Fruit fly (Drosophila melanogaster) whole organism, embryonic: ENCODE measurements around the gene CG2608.
A peak's percentile ranks its signal among the peaks of the same experiment; 100 is the strongest.

Experiments used
- CG11247 ChIP-seq: fragments of 200-800 bp; sonication (Bioruptor generic); IDR thresholded peaks from 2 replicates; pipeline ENCODE4 v1.3.6; 2022; ENCODE audit warnings: missing biosample characterization, missing genetic modification characterization
- CG12219 ChIP-seq: fragments of 200-800 bp; sonication (Bioruptor generic); optimal IDR thresholded peaks from 3 replicates; lab custom pipeline; 2018; ENCODE audit warnings: missing biosample characterization, mild to moderate bottlenecking, missing genetic modification characterization
- CG12744 ChIP-seq: fragments of 200-800 bp; sonication (Bioruptor generic); optimal IDR thresholded peaks from 2 replicates; lab custom pipeline; 2016; ENCODE audit warnings: missing biosample characterization, missing genetic modification characterization
- CG13894 ChIP-seq: fragments of 200-800 bp; sonication (Bioruptor generic); optimal IDR thresholded peaks from 3 replicates; lab custom pipeline; 2018; ENCODE audit warnings: missing biosample characterization, mild to moderate bottlenecking, missing genetic modification characterization, moderate library complexity
- CG17912 ChIP-seq: fragments of 200-800 bp; sonication (Bioruptor generic); optimal IDR thresholded peaks from 2 replicates; lab custom pipeline; 2018; ENCODE audit warnings: missing biosample characterization, mild to moderate bottlenecking, missing genetic modification characterization
- CG30020 ChIP-seq: fragments of 200-800 bp; optimal IDR thresholded peaks from 2 replicates; lab custom pipeline; 2019; ENCODE audit warnings: missing biosample characterization, mild to moderate bottlenecking, missing genetic modification characterization, moderate library complexity
- CG33213 ChIP-seq: fragments of 200-800 bp; sonication (Bioruptor generic); optimal IDR thresholded peaks from 3 replicates; lab custom pipeline; 2016; ENCODE audit warnings: missing biosample characterization, missing genetic modification characterization
- CG4424 ChIP-seq: fragments of 200-800 bp; sonication (Bioruptor generic); optimal IDR thresholded peaks from 3 replicates; lab custom pipeline; 2016; ENCODE audit warnings: missing biosample characterization, missing genetic modification characterization
- CG4820 ChIP-seq: fragments of 200-800 bp; sonication (Bioruptor generic); optimal IDR thresholded peaks from 3 replicates; lab custom pipeline; 2016; ENCODE audit warnings: missing biosample characterization, missing genetic modification characterization
- CG4854 ChIP-seq: fragments of 200-800 bp; sonication (Bioruptor generic); optimal IDR thresholded peaks from 2 replicates; lab custom pipeline; 2016; ENCODE audit warnings: missing biosample characterization, missing genetic modification characterization, inconsistent platforms
- CG6813 ChIP-seq: fragments of 200-800 bp; sonication (Bioruptor generic); optimal IDR thresholded peaks from 2 replicates; lab custom pipeline; 2017; ENCODE audit warnings: missing biosample characterization, missing genetic modification characterization, mild to moderate bottlenecking, moderate library complexity, missing genetic modification reagents
- CG6854 ChIP-seq: fragments of 200-800 bp; sonication (Bioruptor generic); optimal IDR thresholded peaks from 3 replicates; lab custom pipeline; 2017; ENCODE audit warnings: missing biosample characterization, mild to moderate bottlenecking, missing genetic modification characterization
- CG7786 ChIP-seq: fragments of 200-800 bp; sonication (Bioruptor generic); optimal IDR thresholded peaks from 2 replicates; lab custom pipeline; 2016; ENCODE audit warnings: missing biosample characterization, missing genetic modification characterization
- CG8281 ChIP-seq: fragments of 200-800 bp; sonication (Bioruptor generic); optimal IDR thresholded peaks from 2 replicates; lab custom pipeline; 2018; ENCODE audit warnings: missing biosample characterization, mild to moderate bottlenecking, missing genetic modification characterization, moderate library complexity
- CG8924 ChIP-seq: fragments of 200-800 bp; optimal IDR thresholded peaks from 3 replicates; lab custom pipeline; 2019; ENCODE audit warnings: missing biosample characterization, mild to moderate bottlenecking, missing genetic modification characterization, moderate library complexity
- CG9797 ChIP-seq: fragments of 200-800 bp; sonication (Bioruptor generic); optimal IDR thresholded peaks from 3 replicates; lab custom pipeline; 2018; ENCODE audit warnings: missing biosample characterization, mild to moderate bottlenecking, missing genetic modification characterization
- CTCF ChIP-seq: fragments of 200-800 bp; sonication (Bioruptor generic); optimal IDR thresholded peaks from 2 replicates; lab custom pipeline; 2017; ENCODE audit warnings: missing biosample characterization, mild to moderate bottlenecking, missing genetic modification characterization, moderate library complexity
- Dp ChIP-seq: fragments of 200-800 bp; sonication (Bioruptor generic); optimal IDR thresholded peaks from 2 replicates; lab custom pipeline; 2018; ENCODE audit warnings: missing biosample characterization, mild to moderate bottlenecking, missing genetic modification characterization, moderate library complexity
- Drgx ChIP-seq: fragments of 200-800 bp; sonication (Bioruptor generic); IDR thresholded peaks from 2 replicates; pipeline ENCODE4 v1.3.6; 2022; ENCODE audit warnings: missing biosample characterization, missing genetic modification characterization
- HmgD ChIP-seq: fragments of 200-800 bp; sonication (Bioruptor generic); optimal IDR thresholded peaks from 3 replicates; lab custom pipeline; 2016; ENCODE audit warnings: missing biosample characterization, missing genetic modification characterization
- Myb ChIP-seq: fragments of 200-800 bp; sonication (Bioruptor generic); optimal IDR thresholded peaks from 2 replicates; lab custom pipeline; 2016; ENCODE audit warnings: missing biosample characterization, missing genetic modification characterization
- Nf-YA ChIP-seq: fragments of 200-800 bp; sonication (Bioruptor generic); IDR thresholded peaks from 2 replicates; pipeline ENCODE4 v1.3.6; 2022; ENCODE audit warnings: missing biosample characterization, missing genetic modification characterization
- Nf-YB ChIP-seq: fragments of 200-800 bp; sonication (Bioruptor generic); optimal IDR thresholded peaks from 3 replicates; lab custom pipeline; 2019; ENCODE audit warnings: missing biosample characterization, mild to moderate bottlenecking, missing genetic modification characterization, moderate library complexity
- Optix ChIP-seq: fragments of 200-800 bp; sonication (Bioruptor generic); IDR thresholded peaks from 3 replicates; pipeline ENCODE4 v1.3.6; 2022; ENCODE audit warnings: missing biosample characterization, missing genetic modification characterization
- PHDP ChIP-seq: fragments of 200-800 bp; sonication (Bioruptor generic); optimal IDR thresholded peaks from 3 replicates; lab custom pipeline; 2018; ENCODE audit warnings: missing biosample characterization, mild to moderate bottlenecking, missing genetic modification characterization, moderate library complexity
- Sry-δ ChIP-seq: fragments of 200-800 bp; sonication (Bioruptor generic); optimal IDR thresholded peaks from 2 replicates; lab custom pipeline; 2016; ENCODE audit warnings: missing biosample characterization, missing genetic modification characterization
- Vsx1 ChIP-seq: fragments of 200-800 bp; sonication (Bioruptor generic); optimal IDR thresholded peaks from 2 replicates; lab custom pipeline; 2017; ENCODE audit warnings: missing biosample characterization, mild to moderate bottlenecking, missing genetic modification characterization, missing genetic modification reagents
- ab ChIP-seq: fragments of 200-800 bp; sonication (Bioruptor generic); optimal IDR thresholded peaks from 2 replicates; lab custom pipeline; 2016; ENCODE audit warnings: missing biosample characterization, missing genetic modification characterization
- al ChIP-seq: fragments of 200-800 bp; sonication (Bioruptor generic); IDR thresholded peaks from 2 replicates; pipeline ENCODE4 v1.3.6; 2022; ENCODE audit warnings: missing biosample characterization, missing genetic modification characterization
- ato ChIP-seq: fragments of 200-800 bp; sonication (Bioruptor generic); IDR thresholded peaks from 2 replicates; pipeline ENCODE4 v1.3.6; 2022; ENCODE audit warnings: missing biosample characterization, missing genetic modification characterization; ENCODE audit not compliant: partially characterized antibody
- az2 ChIP-seq: fragments of 200-800 bp; sonication (Bioruptor generic); optimal IDR thresholded peaks from 3 replicates; lab custom pipeline; 2016; ENCODE audit warnings: missing biosample characterization, missing genetic modification characterization
- chinmo ChIP-seq: fragments of 200-800 bp; sonication (Bioruptor generic); IDR thresholded peaks from 4 replicates; pipeline ENCODE4 v1.3.6; 2022; ENCODE audit warnings: missing biosample characterization, missing genetic modification characterization; ENCODE audit not compliant: partially characterized antibody
- chn ChIP-seq: fragments of 200-800 bp; sonication (Bioruptor generic); optimal IDR thresholded peaks from 2 replicates; lab custom pipeline; 2016; ENCODE audit warnings: missing biosample characterization, missing genetic modification characterization
- corto ChIP-seq: fragments of 200-800 bp; sonication (Bioruptor generic); optimal IDR thresholded peaks from 2 replicates; lab custom pipeline; 2016; ENCODE audit warnings: missing biosample characterization, mild to moderate bottlenecking, missing genetic modification characterization, moderate library complexity
- disco-r ChIP-seq: fragments of 200-800 bp; sonication (Bioruptor generic); optimal IDR thresholded peaks from 2 replicates; lab custom pipeline; 2016; ENCODE audit warnings: missing biosample characterization, missing genetic modification characterization
- eyg ChIP-seq: fragments of 200-800 bp; sonication (Bioruptor generic); optimal IDR thresholded peaks from 3 replicates; lab custom pipeline; 2016; ENCODE audit warnings: missing biosample characterization, missing genetic modification characterization
- gcm ChIP-seq: fragments of 200-800 bp; sonication (Bioruptor generic); optimal IDR thresholded peaks from 2 replicates; lab custom pipeline; 2019; ENCODE audit warnings: missing biosample characterization, mild to moderate bottlenecking, missing genetic modification characterization, moderate library complexity
- gsb-n ChIP-seq: fragments of 200-800 bp; sonication (Bioruptor generic); optimal IDR thresholded peaks from 3 replicates; lab custom pipeline; 2018; ENCODE audit warnings: missing biosample characterization, mild to moderate bottlenecking, missing genetic modification characterization
- her ChIP-seq: fragments of 200-800 bp; sonication (Bioruptor generic); optimal IDR thresholded peaks from 2 replicates; lab custom pipeline; 2016; ENCODE audit warnings: missing biosample characterization, missing genetic modification characterization
- kni ChIP-seq: fragments of 200-800 bp; sonication (Bioruptor generic); optimal IDR thresholded peaks from 3 replicates; lab custom pipeline; 2017; ENCODE audit warnings: mild to moderate bottlenecking, missing biosample characterization, missing genetic modification reagents, missing genetic modification characterization
- knrl ChIP-seq: fragments of 200-800 bp; sonication (Bioruptor generic); IDR thresholded peaks from 3 replicates; pipeline ENCODE4 v1.3.6; 2022; ENCODE audit warnings: missing biosample characterization, missing genetic modification characterization; ENCODE audit not compliant: partially characterized antibody
- lov ChIP-seq, 2 experiments: fragments of 200-800 bp in 1 of 2; fragments of >200 bp in 1 of 2; sonication (Bioruptor generic) in 1 of 2; IDR thresholded peaks in 1 of 2; optimal IDR thresholded peaks in 1 of 2; 2 replicates in 1 of 2; 3 replicates in 1 of 2; pipeline versions ENCODE4 v1.3.6 to Lab custom; 2017 to 2022; ENCODE audit warnings: missing biosample characterization in 1 of 2, missing genetic modification characterization in 1 of 2
- mam ChIP-seq: fragments of 200-800 bp; sonication (Bioruptor generic); optimal IDR thresholded peaks from 3 replicates; lab custom pipeline; 2016; ENCODE audit warnings: missing biosample characterization, missing genetic modification characterization
- mirr ChIP-seq: fragments of 200-800 bp; sonication (Bioruptor generic); optimal IDR thresholded peaks from 3 replicates; lab custom pipeline; 2018; ENCODE audit warnings: missing biosample characterization, mild to moderate bottlenecking, missing genetic modification characterization
- pros ChIP-seq: fragments of 200-800 bp; sonication (Bioruptor generic); optimal IDR thresholded peaks from 3 replicates; lab custom pipeline; 2019; ENCODE audit warnings: missing biosample characterization, mild to moderate bottlenecking, missing genetic modification characterization, moderate library complexity
- shn ChIP-seq: fragments of 200-800 bp; sonication (Bioruptor generic); optimal IDR thresholded peaks from 3 replicates; lab custom pipeline; 2016; ENCODE audit warnings: missing biosample characterization, missing genetic modification characterization
- sim ChIP-seq: fragments of 200-800 bp; sonication (Bioruptor generic); IDR thresholded peaks from 2 replicates; pipeline ENCODE4 v1.3.6; 2022; ENCODE audit warnings: missing biosample characterization, missing genetic modification characterization
- ssp ChIP-seq: fragments of 200-800 bp; sonication (Bioruptor generic); IDR thresholded peaks from 2 replicates; pipeline ENCODE4 v1.3.6; 2022; ENCODE audit warnings: missing biosample characterization, missing genetic modification characterization
- wor ChIP-seq: fragments of 200-800 bp; sonication (Bioruptor generic); IDR thresholded peaks from 2 replicates; pipeline ENCODE4 v1.3.6; 2022; ENCODE audit warnings: missing biosample characterization, missing genetic modification characterization
- zen2 ChIP-seq: fragments of 200-800 bp; sonication (Bioruptor generic); IDR thresholded peaks from 3 replicates; pipeline ENCODE4 v1.3.6; 2022; ENCODE audit warnings: missing biosample characterization, missing genetic modification characterization; ENCODE audit not compliant: partially characterized antibody

CG2608 gene

dm6 chr2L:20645394-20645869 lies at the start of gene CG2608, which contains the start of gene phr6-4 (continued):
- TF ChIP-seq wor (GFP tag; lab: Robert Waterston, UW) (peak; percentile 78), CG4820 (GFP tag; lab: Kevin White, UChicago) (peak; percentile 85), CG7786 (GFP tag; lab: Kevin White, UChicago) (peak; percentile 85), zen2 (no peak), Dp (GFP tag; lab: Kevin White, UChicago) (peak; percentile 70), gsb-n (tag; lab: Kevin White, UChicago) (peak; percentile 90), Drgx (GFP tag; lab: Robert Waterston, UW) (peak; percentile 91), corto (GFP tag; lab: Kevin White, UChicago) (peak; percentile 66), PHDP (tag; lab: Kevin White, UChicago) (peak; percentile 96), ab (peak; percentile 57), eyg (peak; percentile 66), chn (peak; percentile 90), disco-r (GFP tag; lab: Kevin White, UChicago) (peak; percentile 75), CG12744 (peak; percentile 66), shn (GFP tag; lab: Kevin White, UChicago) (peak; percentile 82), sim (GFP tag; lab: Robert Waterston, UW) (no peak), CG6854 (GFP tag; lab: Kevin White, UChicago) (peak; percentile 82), ato (GFP tag; lab: Robert Waterston, UW) (no peak), al (GFP tag; lab: Robert Waterston, UW) (peak; percentile 90), kni (GFP tag; lab: Kevin White, UChicago) (peak; percentile 46), CG33213 (peak; percentile 67), pros (GFP tag; lab: Kevin White, UChicago) (no peak), Nf-YA (peak; percentile 61), mirr (GFP tag; lab: Kevin White, UChicago) (peak; percentile 79), CG9797 (GFP tag; lab: Kevin White, UChicago) (peak; percentile 63), mam (GFP tag; lab: Kevin White, UChicago) (peak; percentile 91), Optix (peak; percentile 60; the same call in 1 of the 3 replicates), knrl (no peak), Myb (GFP tag; lab: Kevin White, UChicago) (peak; percentile 72), CG11247 (GFP tag; lab: Robert Waterston, UW) (peak; percentile 66), lov (optimal IDR thresholded peaks at IDR 0.05; lab: Kevin White, UChicago) (no peak), lov (GFP tag; IDR thresholded peaks at IDR 0.05; lab: Robert Waterston, UW) (0 out of 3 replicates have a peak, but pooled peaks have one; percentile 69), CTCF (GFP tag; lab: Kevin White, UChicago) (peak; percentile 51), CG30020 (peak; percentile 77), CG4424 (GFP tag; lab: Kevin White, UChicago) (peak; percentile 94), her (GFP tag; lab: Kevin White, UChicago) (peak; percentile 65), HmgD (GFP tag; lab: Kevin White, UChicago) (peak; percentile 60), chinmo (no peak), ssp (GFP tag; lab: Robert Waterston, UW) (no peak), az2 (GFP tag; lab: Kevin White, UChicago) (peak; percentile 95), CG12219 (GFP tag; lab: Kevin White, UChicago) (peak; percentile 85), CG17912 (no peak), Sry-δ (GFP tag; lab: Kevin White, UChicago) (peak; percentile 36), Nf-YB (GFP tag; lab: Kevin White, UChicago) (peak; percentile 82), CG8924 (tag; lab: Kevin White, UChicago) (peak; percentile 94), CG8281 (peak; percentile 80), Vsx1 (peak; percentile 84), CG13894 (tag; lab: Kevin White, UChicago) (peak; percentile 88), CG6813 (GFP tag; lab: Kevin White, UChicago) (peak; percentile 85), gcm (peak; percentile 95), CG4854 (GFP tag; lab: Kevin White, UChicago) (peak; percentile 87)
